Worm (Caenorhabditis elegans) whole organism, young adult: ENCODE data around the gene str-250.
"Not testable (repeated sequence)": the region's sequence is repeated elsewhere in the genome, so short reads cannot be mapped to it uniquely, and the experiment has no call there.

ENCODE experiments used
- F37B4.10 ChIP-seq: fragments of 200-800 bp; sonication (Bioruptor generic); IDR thresholded peaks from 2 replicates; pipeline ENCODE4 v1.3.6; 2022; ENCODE audit warnings: missing genetic modification characterization, missing compliant biosample characterization
- F55B11.4 ChIP-seq: sonication (generic microtip); optimal IDR thresholded peaks from 2 replicates; lab custom pipeline; 2016; ENCODE audit warnings: missing compliant biosample characterization, missing genetic modification characterization, borderline replicate concordance; ENCODE audit not compliant: insufficient read depth
- Y53F4B.3 ChIP-seq: fragments of 200-800 bp; sonication (Bioruptor generic); IDR thresholded peaks from 2 replicates; pipeline ENCODE4 v1.3.6; 2022; ENCODE audit warnings: missing genetic modification reagents, missing genetic modification characterization, missing compliant biosample characterization
- attf-6 ChIP-seq: fragments of 200-800 bp; sonication (Bioruptor generic); IDR thresholded peaks from 2 replicates; pipeline ENCODE4 v1.3.6; 2022; ENCODE audit warnings: missing genetic modification reagents, missing genetic modification characterization, missing compliant biosample characterization
- cebp-1 ChIP-seq, 2 experiments: fragments of 200-800 bp in 1 of 2; sonication (Bioruptor generic) in 1 of 2; sonication (generic microtip) in 1 of 2; IDR thresholded peaks in 1 of 2; optimal IDR thresholded peaks in 1 of 2; 2 replicates each; pipeline versions ENCODE4 v1.3.6 to Lab custom; 2017 to 2022; ENCODE audit warnings: missing compliant biosample characterization in 2 of 2, missing genetic modification characterization in 2 of 2, mild to moderate bottlenecking in 1 of 2, missing genetic modification reagents in 1 of 2, moderate library complexity in 1 of 2
- ceh-40 ChIP-seq: fragments of 200-800 bp; sonication (Bioruptor generic); IDR thresholded peaks from 2 replicates; pipeline ENCODE4 v1.3.6; 2022; ENCODE audit warnings: missing genetic modification characterization, missing compliant biosample characterization
- ceh-91 ChIP-seq: fragments of 200-800 bp; sonication (Bioruptor generic); IDR thresholded peaks from 2 replicates; pipeline ENCODE4 v1.3.6; 2022; ENCODE audit warnings: missing genetic modification reagents, missing genetic modification characterization, missing compliant biosample characterization
- egl-44 ChIP-seq: fragments of 200-800 bp; sonication (Bioruptor generic); IDR thresholded peaks from 2 replicates; pipeline ENCODE4 v1.3.6; 2022; ENCODE audit warnings: missing genetic modification reagents, missing genetic modification characterization, missing compliant biosample characterization
- snpc-4 ChIP-seq, 5 experiments: fragments of 150-350 bp in 1 of 5; sonication (generic microtip) in 4 of 5; optimal IDR thresholded peaks; 2 replicates each; lab custom pipeline; 2014 to 2018; ENCODE audit warnings: missing genetic modification characterization in 5 of 5, missing biosample characterization in 3 of 5, antibody characterized with exemption in 2 of 5, mild to moderate bottlenecking in 2 of 5, missing compliant biosample characterization in 2 of 5, missing genotype in 2 of 5, moderate library complexity in 2 of 5, missing genetic modification reagents in 1 of 5
- unc-62 ChIP-seq: fragments of 150-350 bp; optimal IDR thresholded peaks from 2 replicates; lab custom pipeline; 2014; ENCODE audit warnings: missing biosample characterization, missing genetic modification reagents, missing genetic modification characterization

DNA sequence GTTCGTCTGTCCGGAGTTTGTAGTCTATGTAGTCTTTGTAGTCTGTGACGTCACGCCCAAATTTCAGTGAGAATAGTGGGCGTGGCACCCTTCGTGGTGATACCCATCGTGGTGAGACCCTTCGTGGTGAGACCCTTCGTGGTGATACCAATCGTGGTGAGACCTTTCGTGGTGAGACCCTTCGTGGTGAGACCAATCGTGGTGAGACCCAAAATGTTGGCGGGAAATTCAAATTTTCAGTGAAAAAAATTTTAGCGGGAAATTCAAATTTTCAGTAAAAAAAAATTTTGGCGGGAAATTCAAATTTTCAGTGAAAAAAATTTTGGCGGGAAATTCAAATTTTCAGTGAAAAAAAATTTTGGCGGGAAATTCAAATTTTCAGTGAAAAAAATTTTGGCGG, 36.2 kb upstream of the str-250 start:
- not testable (repeated sequence) for TF ChIP-seq F55B11.4 (tag; lab: Kevin White, UChicago); Y53F4B.3; cebp-1 (GFP tag; IDR thresholded peaks at IDR 0.05; lab: Robert Waterston, UW); cebp-1 (tag; optimal IDR thresholded peaks at IDR 0.05; lab: Kevin White, UChicago); snpc-4 (GFP tag; optimal IDR thresholded peaks at IDR 0.05; lab: Kevin White, UChicago); snpc-4 (tag; optimal IDR thresholded peaks at IDR 0.05; lab: Kevin White, UChicago); attf-6 (GFP tag; lab: Robert Waterston, UW); ceh-40; F37B4.10 (GFP tag; lab: Robert Waterston, UW); unc-62 (GFP tag; lab: Kevin White, UChicago); ceh-91 (GFP tag; lab: Robert Waterston, UW); egl-44 (GFP tag; lab: Robert Waterston, UW)
